Fruit fly (Drosophila melanogaster): ENCODE results near the gene CG32085.

Gene CG32085

dm6 chr3L:11627819-11628483 is 52.2 kb downstream of the CG32085 start, which contains the start of gene Apt1:
Gene Apt1 (plus strand): TSS chr3L:11628037.
- TF ChIP-seq ttk (optimal IDR thresholded peaks at IDR 0.05) (no peak), insv (optimal IDR thresholded peaks at IDR 0.05) (no peak), Sin3A (optimal IDR thresholded peaks at IDR 0.05) (no peak), Myc (optimal IDR thresholded peaks at IDR 0.05) (no peak), psq (optimal IDR thresholded peaks at IDR 0.05) (no peak), h (optimal IDR thresholded peaks at IDR 0.05) (no peak)

dm6 chr3L:11626229-11626826 is 53.8 kb downstream of the CG32085 start, which contains the start of gene PCID2:
Gene PCID2 (plus strand): TSS chr3L:11626441.
- no peak for TF ChIP-seq psq (optimal IDR thresholded peaks at IDR 0.05)
- TF ChIP-seq h (optimal IDR thresholded peaks at IDR 0.05): no peak
- TF ChIP-seq Myc (optimal IDR thresholded peaks at IDR 0.05): no peak
- no peak for TF ChIP-seq Sin3A (optimal IDR thresholded peaks at IDR 0.05)
- no peak for TF ChIP-seq insv (optimal IDR thresholded peaks at IDR 0.05)
- no peak for TF ChIP-seq ttk (optimal IDR thresholded peaks at IDR 0.05)

- TF ChIP-seq Sin3A (optimal IDR thresholded peaks at IDR 0.05): no peak
- no peak for TF ChIP-seq psq (optimal IDR thresholded peaks at IDR 0.05)
- TF ChIP-seq Myc (optimal IDR thresholded peaks at IDR 0.05): no peak
- TF ChIP-seq insv (optimal IDR thresholded peaks at IDR 0.05): no peak
- no peak for TF ChIP-seq h (optimal IDR thresholded peaks at IDR 0.05)
- TF ChIP-seq ttk (optimal IDR thresholded peaks at IDR 0.05): no peak
These were observed 54.4 kb downstream of the CG32085 start, which contains the start of gene CG6083 for dm6 chr3L:11625634-11626175. Gene CG6083 (minus strand): TSS chr3L:11626125.

DNA sequence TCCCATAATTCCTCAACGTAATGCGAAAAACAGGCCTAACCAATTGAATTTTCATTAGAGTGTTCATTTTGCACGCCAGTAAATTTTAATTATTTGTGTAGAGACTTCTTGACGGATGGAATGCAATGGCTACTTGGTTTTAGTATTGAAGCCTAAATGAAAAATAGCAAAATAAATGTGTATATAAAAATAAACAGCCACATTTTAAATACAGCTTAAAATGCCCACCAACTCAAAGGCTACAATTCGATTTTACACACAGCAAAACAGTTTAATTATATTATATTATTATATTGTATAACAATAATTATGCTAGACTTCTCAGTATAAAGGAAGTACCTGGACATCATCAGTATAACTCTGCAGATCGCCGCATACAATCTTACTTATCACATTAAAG is 55.9 kb downstream of the CG32085 start, which contains the start of gene Akr1B:
Gene Akr1B, minus strand, starts transcription at position 101 of the 400 bp plus-strand sequence.
- no peak for TF ChIP-seq Myc (optimal IDR thresholded peaks at IDR 0.05)
- TF ChIP-seq ttk (optimal IDR thresholded peaks at IDR 0.05): no peak
- TF ChIP-seq Sin3A (optimal IDR thresholded peaks at IDR 0.05): no peak
- TF ChIP-seq insv (optimal IDR thresholded peaks at IDR 0.05): no peak
- TF ChIP-seq h (optimal IDR thresholded peaks at IDR 0.05): no peak
- TF ChIP-seq psq (optimal IDR thresholded peaks at IDR 0.05): no peak

- no peak for TF ChIP-seq psq (optimal IDR thresholded peaks at IDR 0.05)
- no peak for TF ChIP-seq insv (optimal IDR thresholded peaks at IDR 0.05)
- TF ChIP-seq Sin3A (optimal IDR thresholded peaks at IDR 0.05): no peak
- TF ChIP-seq ttk (optimal IDR thresholded peaks at IDR 0.05): no peak
- TF ChIP-seq Myc (optimal IDR thresholded peaks at IDR 0.05): no peak
- no peak for TF ChIP-seq h (optimal IDR thresholded peaks at IDR 0.05)
These were observed 56.8 kb downstream of the CG32085 start for dm6 chr3L:11623245-11623883.

dm6 chr3L:11622750-11623149 is 57.4 kb downstream of the CG32085 start:
- TF ChIP-seq Sin3A (optimal IDR thresholded peaks at IDR 0.05) (no peak), h (optimal IDR thresholded peaks at IDR 0.05) (no peak), insv (optimal IDR thresholded peaks at IDR 0.05) (no peak), psq (optimal IDR thresholded peaks at IDR 0.05) (no peak), Myc (optimal IDR thresholded peaks at IDR 0.05) (no peak), ttk (optimal IDR thresholded peaks at IDR 0.05) (no peak)

- TF ChIP-seq Myc (optimal IDR thresholded peaks at IDR 0.05) (no peak), h (optimal IDR thresholded peaks at IDR 0.05) (no peak), ttk (optimal IDR thresholded peaks at IDR 0.05) (no peak), psq (optimal IDR thresholded peaks at IDR 0.05) (no peak), Sin3A (optimal IDR thresholded peaks at IDR 0.05) (no peak), insv (optimal IDR thresholded peaks at IDR 0.05) (no peak)
These were observed 60.1 kb downstream of the CG32085 start, which contains the start of gene Muc68Ca for dm6 chr3L:11620001-11620400. Gene Muc68Ca (minus strand): TSS chr3L:11620101.

DNA sequence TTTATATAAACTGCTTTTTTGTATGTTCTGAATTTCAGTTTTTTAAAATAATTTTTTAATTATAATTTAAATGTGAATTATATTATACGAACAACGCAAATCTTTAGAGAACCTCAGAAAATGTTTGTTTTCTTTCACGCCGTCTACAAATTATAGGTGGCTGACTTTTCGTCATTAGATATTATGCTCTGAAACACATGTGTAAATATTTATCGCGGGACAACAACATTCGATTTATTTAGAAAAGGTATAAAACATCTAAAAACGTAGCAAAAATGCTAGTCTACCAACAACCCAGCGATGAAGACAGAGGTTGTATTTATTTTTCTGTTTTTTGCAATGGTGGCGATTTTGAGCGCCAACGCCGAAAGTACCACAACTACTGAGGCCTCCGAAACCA is 70.3 kb downstream of the CG32085 start, which contains the start of gene CG42832:
Gene CG42832, plus strand, starts transcription at position 301 of the 400 bp plus-strand sequence.
- no peak for TF ChIP-seq h (optimal IDR thresholded peaks at IDR 0.05)
- TF ChIP-seq insv (optimal IDR thresholded peaks at IDR 0.05): no peak
- no peak for TF ChIP-seq psq (optimal IDR thresholded peaks at IDR 0.05)
- no peak for TF ChIP-seq Sin3A (optimal IDR thresholded peaks at IDR 0.05)
- no peak for TF ChIP-seq ttk (optimal IDR thresholded peaks at IDR 0.05)
- TF ChIP-seq Myc (optimal IDR thresholded peaks at IDR 0.05): no peak

DNA sequence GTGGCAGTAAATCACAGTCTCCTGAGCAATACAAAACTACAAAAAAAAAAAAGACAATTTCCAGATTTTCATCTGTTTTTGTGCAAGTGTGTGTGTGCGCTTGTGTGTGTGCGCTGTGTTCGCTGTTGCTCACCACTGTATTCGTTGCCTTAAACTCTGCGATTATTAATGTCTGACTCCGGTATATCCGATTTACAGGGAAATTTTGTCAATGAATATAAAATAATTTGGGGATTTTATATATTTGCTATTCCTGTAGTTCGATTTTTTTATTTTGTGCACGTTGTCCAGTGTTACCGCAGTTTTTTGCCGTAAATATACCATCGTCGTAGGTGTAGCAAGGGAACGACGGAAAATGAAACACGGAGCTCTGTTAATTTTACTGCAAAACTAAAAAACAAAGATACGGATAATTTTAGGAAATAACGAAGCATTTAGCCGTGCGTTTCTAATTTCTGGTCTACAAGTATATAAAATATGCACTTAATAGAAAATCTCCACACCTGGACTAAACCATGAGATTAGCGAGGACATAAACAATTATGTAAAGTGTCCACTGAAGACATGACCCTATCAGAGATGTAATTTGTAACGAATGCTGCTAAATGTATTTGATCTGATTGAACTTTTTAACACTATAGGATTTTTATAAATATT is 70.9 kb downstream of the CG32085 start, which contains the start of gene Duba:
Gene Duba, minus strand, starts transcription at position 313 of the 657 bp plus-strand sequence.
- no peak for TF ChIP-seq Sin3A (optimal IDR thresholded peaks at IDR 0.05)
- TF ChIP-seq ttk (optimal IDR thresholded peaks at IDR 0.05): no peak
- TF ChIP-seq psq (optimal IDR thresholded peaks at IDR 0.05): no peak
- TF ChIP-seq h (optimal IDR thresholded peaks at IDR 0.05): no peak
- no peak for TF ChIP-seq Myc (optimal IDR thresholded peaks at IDR 0.05)
- TF ChIP-seq insv (optimal IDR thresholded peaks at IDR 0.05): no peak

- TF ChIP-seq ttk (optimal IDR thresholded peaks at IDR 0.05) (no peak), Myc (optimal IDR thresholded peaks at IDR 0.05) (no peak), psq (optimal IDR thresholded peaks at IDR 0.05) (no peak), h (optimal IDR thresholded peaks at IDR 0.05) (no peak), Sin3A (optimal IDR thresholded peaks at IDR 0.05) (no peak), insv (optimal IDR thresholded peaks at IDR 0.05) (no peak)
These were observed 75.9 kb downstream of the CG32085 start for dm6 chr3L:11604227-11604626.

dm6 chr3L:11602040-11602439 is 78.1 kb downstream of the CG32085 start:
- TF ChIP-seq ttk (optimal IDR thresholded peaks at IDR 0.05): no peak
- no peak for TF ChIP-seq Myc (optimal IDR thresholded peaks at IDR 0.05)
- no peak for TF ChIP-seq insv (optimal IDR thresholded peaks at IDR 0.05)
- no peak for TF ChIP-seq h (optimal IDR thresholded peaks at IDR 0.05)
- TF ChIP-seq psq (optimal IDR thresholded peaks at IDR 0.05): no peak
- TF ChIP-seq Sin3A (optimal IDR thresholded peaks at IDR 0.05): no peak

All from Kc167 (cell line).